Worm (Caenorhabditis elegans) whole organism, late embryonic: ENCODE data around the gene srd-42.

Source experiments
- K02D7.2 ChIP-seq: sonication (generic microtip); optimal IDR thresholded peaks from 2 replicates; lab custom pipeline; 2017; ENCODE audit warnings: mild to moderate bottlenecking, missing genetic modification characterization, missing compliant biosample characterization
- ama-1 ChIP-seq: fragments of 150-350 bp; optimal IDR thresholded peaks from 2 replicates; lab custom pipeline; 2014
- elt-4 ChIP-seq: sonication (generic microtip); optimal IDR thresholded peaks from 2 replicates; lab custom pipeline; 2016; ENCODE audit warnings: missing genetic modification characterization, missing compliant biosample characterization
- hlh-13 ChIP-seq: fragments of 200-800 bp; sonication (Bioruptor generic); optimal IDR thresholded peaks from 2 replicates; lab custom pipeline; 2018; ENCODE audit warnings: mild to moderate bottlenecking, missing genetic modification characterization, missing compliant biosample characterization
- hlh-30 ChIP-seq: sonication (generic microtip); optimal IDR thresholded peaks from 2 replicates; lab custom pipeline; 2017; ENCODE audit warnings: antibody characterized with exemption, missing genetic modification characterization, missing compliant biosample characterization; ENCODE audit not compliant: insufficient read depth
- mec-3 ChIP-seq: sonication (generic microtip); optimal IDR thresholded peaks from 2 replicates; lab custom pipeline; 2016; ENCODE audit warnings: borderline replicate concordance, missing genetic modification characterization, missing compliant biosample characterization
- nhr-11 ChIP-seq: fragments of 150-350 bp; optimal IDR thresholded peaks from 2 replicates; lab custom pipeline; 2014; ENCODE audit warnings: missing biosample characterization, missing genetic modification characterization
- ztf-16 ChIP-seq: sonication (generic microtip); optimal IDR thresholded peaks from 2 replicates; lab custom pipeline; 2017; ENCODE audit warnings: missing genetic modification characterization, missing compliant biosample characterization

ce11 chrX:13348417-13348816 lies 45.2 kb upstream of the srd-42 start:
- TF ChIP-seq hlh-13 (GFP tag; lab: Kevin White, UChicago) (no peak), elt-4 (no peak), hlh-30 (tag; lab: Kevin White, UChicago) (no peak), ama-1 (lab: Kevin White, UChicago) (no peak), mec-3 (tag; lab: Kevin White, UChicago) (no peak), nhr-11 (tag; lab: Kevin White, UChicago) (no peak), ztf-16 (tag; lab: Kevin White, UChicago) (no peak), K02D7.2 (tag; lab: Kevin White, UChicago) (no peak)
